Worm (Caenorhabditis elegans): ENCODE measurements around the gene irld-65.

ce11 chrII:2965215-2965998 lies 27.7 kb upstream of the irld-65 start:
- no peak for TF ChIP-seq ceh-13 (GFP tag; optimal IDR thresholded peaks at IDR 0.05)
- TF ChIP-seq hnd-1 (tag; optimal IDR thresholded peaks at IDR 0.05), result no peak
